Fruit fly (Drosophila melanogaster) S2 (cell line): ENCODE measurements around the gene vri.

Experiments used
- CG8478 ChIP-seq: fragments of >200 bp; optimal IDR thresholded peaks from 2 replicates; lab custom pipeline; 2018
- CTCF ChIP-seq, 2 experiments: fragments of >200 bp; optimal IDR thresholded peaks; 2 replicates each; lab custom pipeline; 2018

dm6 chr2L:5298978-5299627, 10.4 kb downstream of the vri start:
- TF ChIP-seq CG8478 = no peak
- no peak for TF ChIP-seq CTCF (optimal IDR thresholded peaks at IDR 0.05; lab: Kevin White, UChicago)
